Worm (Caenorhabditis elegans) whole organism, young adult: ENCODE data around the gene D2096.5.

Experiments
- D2030.7 ChIP-seq: fragments of 200-800 bp; sonication (Bioruptor generic); IDR thresholded peaks from 2 replicates; pipeline ENCODE4 v1.3.6; 2022; ENCODE audit warnings: missing genetic modification reagents, missing genetic modification characterization, missing compliant biosample characterization
- F22D6.2 ChIP-seq: sonication (generic microtip); optimal IDR thresholded peaks from 2 replicates; lab custom pipeline; 2016; ENCODE audit warnings: mild to moderate bottlenecking, missing genetic modification characterization, missing compliant biosample characterization
- F33H1.4 ChIP-seq: fragments of 200-800 bp; sonication (Bioruptor generic); IDR thresholded peaks from 2 replicates; pipeline ENCODE4 v1.3.6; 2022; ENCODE audit warnings: missing genetic modification reagents, missing genetic modification characterization, missing compliant biosample characterization
- F55B11.4 ChIP-seq: sonication (generic microtip); optimal IDR thresholded peaks from 2 replicates; lab custom pipeline; 2016; ENCODE audit warnings: missing compliant biosample characterization, missing genetic modification characterization, borderline replicate concordance; ENCODE audit not compliant: insufficient read depth
- K11D2.4 ChIP-seq: fragments of 200-800 bp; sonication (Bioruptor generic); IDR thresholded peaks from 2 replicates; pipeline ENCODE4 v1.3.6; 2022; ENCODE audit warnings: missing genetic modification reagents, missing genetic modification characterization, missing compliant biosample characterization
- T26A5.8 ChIP-seq: sonication (generic microtip); optimal IDR thresholded peaks from 2 replicates; lab custom pipeline; 2016; ENCODE audit warnings: missing genetic modification characterization, missing compliant biosample characterization
- Y53G8AR.9 ChIP-seq: fragments of 200-800 bp; sonication (Bioruptor generic); conservative IDR thresholded peaks from 2 replicates; pipeline ENCODE4 v1.3.6; 2022; ENCODE audit warnings: missing genetic modification reagents, missing genetic modification characterization, missing compliant biosample characterization
- Y67H2A.10 ChIP-seq: fragments of 200-800 bp; sonication (Bioruptor generic); conservative IDR thresholded peaks from 2 replicates; pipeline ENCODE4 v1.3.6; 2022; ENCODE audit warnings: missing genetic modification reagents, missing genetic modification characterization, missing compliant biosample characterization
- Y79H2A.3 ChIP-seq: fragments of 200-800 bp; sonication (Bioruptor generic); conservative IDR thresholded peaks from 2 replicates; pipeline ENCODE4 v1.3.6; 2022; ENCODE audit warnings: missing genetic modification reagents, missing genetic modification characterization, missing compliant biosample characterization
- aptf-3 ChIP-seq: fragments of 200-800 bp; sonication (Bioruptor generic); IDR thresholded peaks from 2 replicates; pipeline ENCODE4 v1.3.6; 2022; ENCODE audit warnings: missing genetic modification characterization, missing compliant biosample characterization
- attf-3 ChIP-seq: fragments of 200-800 bp; sonication (Bioruptor generic); conservative IDR thresholded peaks from 2 replicates; pipeline ENCODE4 v1.3.6; 2022; ENCODE audit warnings: missing genetic modification reagents, missing genetic modification characterization, missing compliant biosample characterization
- attf-6 ChIP-seq: fragments of 200-800 bp; sonication (Bioruptor generic); IDR thresholded peaks from 2 replicates; pipeline ENCODE4 v1.3.6; 2022; ENCODE audit warnings: missing genetic modification reagents, missing genetic modification characterization, missing compliant biosample characterization
- cebp-1 ChIP-seq, 2 experiments: fragments of 200-800 bp in 1 of 2; sonication (Bioruptor generic) in 1 of 2; sonication (generic microtip) in 1 of 2; IDR thresholded peaks in 1 of 2; optimal IDR thresholded peaks in 1 of 2; 2 replicates each; pipeline versions ENCODE4 v1.3.6 to Lab custom; 2017 to 2022; ENCODE audit warnings: missing compliant biosample characterization in 2 of 2, missing genetic modification characterization in 2 of 2, mild to moderate bottlenecking in 1 of 2, missing genetic modification reagents in 1 of 2, moderate library complexity in 1 of 2
- ceh-40 ChIP-seq: fragments of 200-800 bp; sonication (Bioruptor generic); IDR thresholded peaks from 2 replicates; pipeline ENCODE4 v1.3.6; 2022; ENCODE audit warnings: missing genetic modification characterization, missing compliant biosample characterization
- dpff-1 ChIP-seq: sonication (generic microtip); optimal IDR thresholded peaks from 2 replicates; lab custom pipeline; 2017; ENCODE audit warnings: mild to moderate bottlenecking, missing genetic modification characterization, missing compliant biosample characterization
- ekl-4 ChIP-seq: fragments of 200-800 bp; sonication (Bioruptor generic); IDR thresholded peaks from 2 replicates; pipeline ENCODE4 v1.3.6; 2022; ENCODE audit warnings: missing genetic modification reagents, missing genetic modification characterization, missing compliant biosample characterization
- ets-4 ChIP-seq: fragments of 200-800 bp; sonication (Bioruptor generic); optimal IDR thresholded peaks from 2 replicates; lab custom pipeline; 2018; ENCODE audit warnings: mild to moderate bottlenecking, missing genetic modification characterization, missing compliant biosample characterization
- fkh-3 ChIP-seq: sonication (generic microtip); optimal IDR thresholded peaks from 2 replicates; lab custom pipeline; 2016; ENCODE audit warnings: mild to moderate bottlenecking, missing genetic modification characterization, missing compliant biosample characterization
- hlh-12 ChIP-seq: sonication (generic microtip); optimal IDR thresholded peaks from 2 replicates; lab custom pipeline; 2016; ENCODE audit warnings: missing genetic modification characterization, missing compliant biosample characterization
- hlh-26 ChIP-seq: fragments of 200-800 bp; sonication (Bioruptor generic); conservative IDR thresholded peaks from 2 replicates; pipeline ENCODE4 v1.3.6; 2022; ENCODE audit warnings: missing genetic modification reagents, missing genetic modification characterization, missing compliant biosample characterization
- let-526 ChIP-seq: fragments of 200-800 bp; sonication (Bioruptor generic); IDR thresholded peaks from 2 replicates; pipeline ENCODE4 v1.3.6; 2022; ENCODE audit warnings: missing genetic modification reagents, missing genetic modification characterization, missing compliant biosample characterization
- let-607 ChIP-seq, 2 experiments: fragments of 200-800 bp in 1 of 2; sonication (Bioruptor generic) in 1 of 2; sonication (generic microtip) in 1 of 2; optimal IDR thresholded peaks; 2 replicates each; lab custom pipeline; 2016 to 2018; ENCODE audit warnings: mild to moderate bottlenecking in 2 of 2, missing compliant biosample characterization in 2 of 2, missing genetic modification characterization in 2 of 2, moderate library complexity in 2 of 2, missing genotype in 1 of 2
- lin-40 ChIP-seq: sonication (generic microtip); optimal IDR thresholded peaks from 2 replicates; lab custom pipeline; 2016; ENCODE audit warnings: missing genetic modification characterization, mild to moderate bottlenecking, missing compliant biosample characterization, missing genotype, missing genetic modification reagents
- lsy-27 ChIP-seq: sonication (generic microtip); optimal IDR thresholded peaks from 2 replicates; lab custom pipeline; 2017; ENCODE audit warnings: missing genetic modification characterization, mild to moderate bottlenecking, missing compliant biosample characterization, antibody characterized with exemption, missing genotype, borderline replicate concordance; ENCODE audit not compliant: insufficient read depth
- madf-6 ChIP-seq: fragments of 200-800 bp; sonication (Bioruptor generic); IDR thresholded peaks from 2 replicates; pipeline ENCODE4 v1.3.6; 2022; ENCODE audit warnings: missing genetic modification reagents, missing genetic modification characterization, missing compliant biosample characterization
- madf-8 ChIP-seq: fragments of 200-800 bp; sonication (Bioruptor generic); conservative IDR thresholded peaks from 2 replicates; pipeline ENCODE4 v1.3.6; 2022; ENCODE audit warnings: missing genetic modification reagents, missing genetic modification characterization, missing compliant biosample characterization
- nfyb-1 ChIP-seq: fragments of 200-800 bp; sonication (Bioruptor generic); IDR thresholded peaks from 2 replicates; pipeline ENCODE4 v1.3.6; 2022; ENCODE audit warnings: missing genetic modification reagents, missing genetic modification characterization, missing compliant biosample characterization
- nhr-80 ChIP-seq: sonication (generic microtip); optimal IDR thresholded peaks from 2 replicates; lab custom pipeline; 2016; ENCODE audit warnings: missing genetic modification characterization, missing compliant biosample characterization
- pha-4 ChIP-seq: fragments of 150-350 bp; sonication (generic microtip); optimal IDR thresholded peaks from 2 replicates; lab custom pipeline; 2014; ENCODE audit warnings: missing biosample characterization, missing genetic modification reagents, missing genetic modification characterization
- rcor-1 ChIP-seq: fragments of 200-800 bp; sonication (Bioruptor generic); IDR thresholded peaks from 2 replicates; pipeline ENCODE4 v1.3.6; 2022; ENCODE audit warnings: missing genetic modification reagents, missing genetic modification characterization, missing compliant biosample characterization
- rpc-1 ChIP-seq, 2 experiments: fragments of 150-350 bp in 1 of 2; sonication (generic microtip) in 1 of 2; optimal IDR thresholded peaks; 2 replicates each; lab custom pipeline; 2014 to 2018; ENCODE audit warnings: missing biosample characterization in 1 of 2, missing genetic modification characterization in 1 of 2, missing genetic modification reagents in 1 of 2, missing genotype in 1 of 2
- sdz-38 ChIP-seq: sonication (generic microtip); optimal IDR thresholded peaks from 2 replicates; lab custom pipeline; 2016; ENCODE audit warnings: missing genotype, missing genetic modification characterization, missing compliant biosample characterization
- snpc-1.1 ChIP-seq: sonication (generic microtip); optimal IDR thresholded peaks from 2 replicates; lab custom pipeline; 2017; ENCODE audit warnings: missing genetic modification characterization, mild to moderate bottlenecking, missing compliant biosample characterization, antibody characterized with exemption, moderate library complexity, missing genotype, missing genetic modification reagents; ENCODE audit not compliant: insufficient read depth
- tlf-1 ChIP-seq: fragments of 200-800 bp; sonication (Bioruptor generic); optimal IDR thresholded peaks from 2 replicates; lab custom pipeline; 2018; ENCODE audit warnings: mild to moderate bottlenecking, missing genetic modification characterization, missing compliant biosample characterization
- unc-130 ChIP-seq: sonication (generic microtip); optimal IDR thresholded peaks from 2 replicates; lab custom pipeline; 2016; ENCODE audit warnings: missing genetic modification reagents, missing genetic modification characterization, missing compliant biosample characterization
- ztf-18 ChIP-seq: sonication (generic microtip); optimal IDR thresholded peaks from 2 replicates; lab custom pipeline; 2016; ENCODE audit warnings: missing genotype, mild to moderate bottlenecking, missing genetic modification characterization, missing compliant biosample characterization
- ztf-28 ChIP-seq: fragments of 200-800 bp; sonication (Bioruptor generic); IDR thresholded peaks from 2 replicates; pipeline ENCODE4 v1.3.6; 2022; ENCODE audit warnings: missing genetic modification reagents, missing genetic modification characterization, missing compliant biosample characterization
- ztf-6 ChIP-seq: fragments of 200-800 bp; sonication (Bioruptor generic); IDR thresholded peaks from 2 replicates; pipeline ENCODE4 v1.3.6; 2022; ENCODE audit warnings: missing genetic modification reagents, missing genetic modification characterization, missing compliant biosample characterization

Gene D2096.5

DNA sequence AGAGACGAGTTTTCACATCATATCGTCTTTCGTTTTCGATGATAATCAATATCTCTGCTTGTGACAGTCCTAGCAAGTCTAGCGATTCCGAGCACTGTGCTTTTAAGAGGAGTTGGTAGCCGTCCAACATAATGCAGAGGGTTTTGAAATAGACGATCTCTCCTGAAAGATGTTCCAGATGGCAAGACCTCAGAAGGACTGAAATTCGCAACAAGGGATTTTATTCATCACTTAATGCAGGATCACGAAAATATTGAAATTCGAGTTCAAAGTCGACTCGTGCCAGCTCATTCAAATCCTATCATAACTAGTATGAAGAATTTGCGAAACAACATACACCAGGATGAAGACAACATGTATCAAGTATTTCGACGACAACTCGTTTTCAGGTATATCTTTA, 17.9 kb upstream of the D2096.5 start, which contains the start of gene D2096.7 (continued):
- TF ChIP-seq F22D6.2 (tag; lab: Kevin White, UChicago) (no peak), Y67H2A.10 (GFP tag; lab: Robert Waterston, UW) (no peak), let-607 (tag; optimal IDR thresholded peaks at IDR 0.05; lab: Kevin White, UChicago) (peak in 1 of 2 experiments; percentile 47), F33H1.4 (GFP tag; lab: Robert Waterston, UW) (peak; percentile 59), hlh-12 (tag; lab: Kevin White, UChicago) (no peak), snpc-1.1 (peak; percentile 48), dpff-1 (peak; percentile 79), D2030.7 (GFP tag; lab: Robert Waterston, UW) (peak; percentile 15; the same call in 1 of the 2 replicates), ztf-18 (tag; lab: Kevin White, UChicago) (peak; percentile 57), madf-8 (no peak; the same call in 1 of the 2 replicates), T26A5.8 (tag; lab: Kevin White, UChicago) (peak; percentile 93), ztf-6 (no peak), K11D2.4 (GFP tag; lab: Robert Waterston, UW) (0 out of 2 replicates have a peak, but pooled peaks have one; percentile 22), Y53G8AR.9 (GFP tag; lab: Robert Waterston, UW) (peak; percentile 89), aptf-3 (GFP tag; lab: Robert Waterston, UW) (peak; percentile 94), Y79H2A.3 (GFP tag; lab: Robert Waterston, UW) (peak; percentile 77), sdz-38 (tag; lab: Kevin White, UChicago) (no peak), attf-6 (peak; percentile 89), ets-4 (GFP tag; lab: Kevin White, UChicago) (peak; percentile 69), ekl-4 (GFP tag; lab: Robert Waterston, UW) (peak; percentile 92), nfyb-1 (GFP tag; lab: Robert Waterston, UW) (peak; percentile 82), rcor-1 (peak; percentile 60), F55B11.4 (tag; lab: Kevin White, UChicago) (no peak), lsy-27 (tag; lab: Kevin White, UChicago) (no peak), ceh-40 (GFP tag; lab: Robert Waterston, UW) (no peak), let-526 (GFP tag; lab: Robert Waterston, UW) (no peak), pha-4 (no peak), attf-3 (no peak), rpc-1 (optimal IDR thresholded peaks at IDR 0.05; lab: Kevin White, UChicago) (no peak), rpc-1 (tag; optimal IDR thresholded peaks at IDR 0.05; lab: Kevin White, UChicago) (peak; percentile 11), madf-6 (GFP tag; lab: Robert Waterston, UW) (peak; percentile 86), lin-40 (tag; lab: Kevin White, UChicago) (no peak), ztf-28 (GFP tag; lab: Robert Waterston, UW) (no peak), hlh-26 (GFP tag; lab: Robert Waterston, UW) (peak; percentile 68; the same call in 1 of the 2 replicates), tlf-1 (GFP tag; lab: Kevin White, UChicago) (peak; percentile 62)

DNA sequence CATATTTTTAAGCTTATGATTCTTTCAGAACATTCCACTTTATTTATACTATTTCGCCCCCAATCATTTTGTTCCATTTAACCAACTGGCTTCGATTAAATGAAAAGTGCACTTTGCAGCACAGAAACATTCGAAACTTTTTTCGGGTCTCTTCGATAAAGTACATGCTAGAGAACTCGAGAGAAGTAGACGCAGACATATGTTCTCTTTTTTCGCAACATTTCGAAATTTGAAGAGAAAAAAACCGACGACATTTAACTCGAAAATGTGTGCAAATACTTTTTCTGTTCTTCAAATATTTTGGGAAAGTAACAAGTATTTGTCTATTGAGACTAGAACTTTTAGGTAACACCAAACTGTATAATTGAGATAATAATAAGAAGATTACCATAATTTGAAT, 17.4 kb upstream of the D2096.5 start:
- TF ChIP-seq cebp-1 (GFP tag; IDR thresholded peaks at IDR 0.05; lab: Robert Waterston, UW) (no peak; the same call in 1 of the 2 replicates), cebp-1 (tag; optimal IDR thresholded peaks at IDR 0.05; lab: Kevin White, UChicago) (peak; percentile 68), unc-130 (GFP tag; lab: Kevin White, UChicago) (no peak), nhr-80 (tag; lab: Kevin White, UChicago) (peak; percentile 26), fkh-3 (tag; lab: Kevin White, UChicago) (no peak), madf-6 (GFP tag; lab: Robert Waterston, UW) (no peak)
